Fruit fly (Drosophila melanogaster): ENCODE data around the gene dbe.

- TF ChIP-seq CG13204 (GFP tag; optimal IDR thresholded peaks at IDR 0.05): no peak
- no peak for TF ChIP-seq rn (GFP tag; IDR thresholded peaks at IDR 0.05)
Measured at dm6 chr2L:870285-870684, 628 bp upstream of the dbe start, which contains the start of gene PNUTS.

Data from whole organism, pupa.